Fruit fly (Drosophila melanogaster) whole organism, embryonic: ENCODE data around the gene CG11241.

Experiments used
- ATbp ChIP-seq: fragments of 200-800 bp; sonication (Bioruptor generic); optimal IDR thresholded peaks from 2 replicates; lab custom pipeline; 2017; ENCODE audit warnings: missing biosample characterization, mild to moderate bottlenecking, missing genetic modification characterization, missing genetic modification reagents
- Atf-2 ChIP-seq: fragments of 200-800 bp; sonication (Bioruptor generic); optimal IDR thresholded peaks from 2 replicates; lab custom pipeline; 2016; ENCODE audit warnings: missing biosample characterization, missing genetic modification characterization
- B-H1 ChIP-seq: fragments of 200-800 bp; sonication (Bioruptor generic); IDR thresholded peaks from 3 replicates; pipeline ENCODE4 v1.3.6; 2022; ENCODE audit warnings: missing biosample characterization, missing genetic modification characterization
- CG12071 ChIP-seq: fragments of 200-800 bp; sonication (Bioruptor generic); optimal IDR thresholded peaks from 3 replicates; lab custom pipeline; 2018; ENCODE audit warnings: missing biosample characterization, mild to moderate bottlenecking, missing genetic modification characterization
- CG12155 ChIP-seq: fragments of 200-800 bp; sonication (Bioruptor generic); optimal IDR thresholded peaks from 3 replicates; lab custom pipeline; 2016; ENCODE audit warnings: missing biosample characterization, missing genetic modification characterization
- CG12236 ChIP-seq: fragments of 200-800 bp; sonication (Bioruptor generic); optimal IDR thresholded peaks from 2 replicates; lab custom pipeline; 2016; ENCODE audit warnings: missing biosample characterization, missing genetic modification characterization
- CG12391 ChIP-seq: fragments of 200-800 bp; sonication (Bioruptor generic); optimal IDR thresholded peaks from 3 replicates; lab custom pipeline; 2018; ENCODE audit warnings: missing biosample characterization, mild to moderate bottlenecking, missing genetic modification characterization, moderate library complexity
- CG14014 ChIP-seq: fragments of 200-800 bp; sonication (Bioruptor generic); IDR thresholded peaks from 2 replicates; pipeline ENCODE4 v1.3.6; 2022; ENCODE audit warnings: missing biosample characterization, missing genetic modification characterization
- CG14050 ChIP-seq: fragments of 200-800 bp; sonication (Bioruptor generic); IDR thresholded peaks from 3 replicates; pipeline ENCODE4 v1.3.6; 2022; ENCODE audit warnings: missing biosample characterization, missing genetic modification characterization
- CG14965 ChIP-seq: fragments of 200-800 bp; sonication (Bioruptor generic); optimal IDR thresholded peaks from 2 replicates; lab custom pipeline; 2016; ENCODE audit warnings: missing biosample characterization, missing genetic modification characterization, borderline replicate concordance
- CG17612 ChIP-seq: fragments of 200-800 bp; sonication (Bioruptor generic); IDR thresholded peaks from 2 replicates; pipeline ENCODE4 v1.3.6; 2022; ENCODE audit warnings: missing biosample characterization, missing genetic modification characterization
- CG18476 ChIP-seq: fragments of 200-800 bp; sonication (Bioruptor generic); optimal IDR thresholded peaks from 2 replicates; lab custom pipeline; 2016; ENCODE audit warnings: missing biosample characterization, mild to moderate bottlenecking, missing genetic modification characterization
- CG18599 ChIP-seq: fragments of 200-800 bp; sonication (Bioruptor generic); optimal IDR thresholded peaks from 3 replicates; lab custom pipeline; 2017; ENCODE audit warnings: missing biosample characterization, missing genetic modification characterization, mild to moderate bottlenecking, moderate library complexity, missing genetic modification reagents
- CG18764 ChIP-seq: fragments of 200-800 bp; sonication (Bioruptor generic); optimal IDR thresholded peaks from 3 replicates; lab custom pipeline; 2016; ENCODE audit warnings: missing biosample characterization, missing genetic modification characterization
- CG2678 ChIP-seq: fragments of 200-800 bp; sonication (Bioruptor generic); optimal IDR thresholded peaks from 3 replicates; lab custom pipeline; 2019; ENCODE audit warnings: missing biosample characterization, mild to moderate bottlenecking, missing genetic modification characterization, moderate library complexity
- CG3726 ChIP-seq: fragments of 200-800 bp; sonication (Bioruptor generic); IDR thresholded peaks from 3 replicates; pipeline ENCODE4, ENCODE4 v1.3.6; 2022; ENCODE audit warnings: missing biosample characterization, missing genetic modification characterization
- CG3847 ChIP-seq: fragments of 200-800 bp; sonication (Bioruptor generic); IDR thresholded peaks from 2 replicates; pipeline ENCODE4 v1.3.6; 2022; ENCODE audit warnings: missing biosample characterization, missing genetic modification characterization
- CG6254 ChIP-seq: fragments of 200-800 bp; sonication (Bioruptor generic); optimal IDR thresholded peaks from 3 replicates; lab custom pipeline; 2017; ENCODE audit warnings: mild to moderate bottlenecking, missing biosample characterization, missing genetic modification reagents, missing genetic modification characterization
- CG6683 ChIP-seq: fragments of 200-800 bp; sonication (Bioruptor generic); optimal IDR thresholded peaks from 2 replicates; lab custom pipeline; 2017; ENCODE audit warnings: missing biosample characterization, mild to moderate bottlenecking, missing genetic modification characterization, missing genetic modification reagents
- CG7271 ChIP-seq: fragments of 200-800 bp; sonication (Bioruptor generic); optimal IDR thresholded peaks from 2 replicates; lab custom pipeline; 2018; ENCODE audit warnings: missing biosample characterization, mild to moderate bottlenecking, missing genetic modification characterization, moderate library complexity
- CTCF ChIP-seq: fragments of 200-800 bp; sonication (Bioruptor generic); optimal IDR thresholded peaks from 2 replicates; lab custom pipeline; 2017; ENCODE audit warnings: missing biosample characterization, mild to moderate bottlenecking, missing genetic modification characterization, moderate library complexity
- Dip2 ChIP-seq: fragments of 200-800 bp; sonication (Bioruptor generic); IDR thresholded peaks from 2 replicates; pipeline ENCODE4 v1.3.6; 2022; ENCODE audit warnings: missing biosample characterization, missing genetic modification characterization
- Dll ChIP-seq: fragments of 200-800 bp; sonication (Bioruptor generic); IDR thresholded peaks from 4 replicates; pipeline ENCODE4 v1.3.6; 2022; ENCODE audit warnings: missing biosample characterization, missing genetic modification characterization; ENCODE audit not compliant: partially characterized antibody
- Eip74EF ChIP-seq, 2 experiments: fragments of 200-800 bp in 1 of 2; fragments of >200 bp in 1 of 2; sonication (Bioruptor generic) in 1 of 2; optimal IDR thresholded peaks; 2 replicates each; lab custom pipeline; 2017 to 2019; ENCODE audit warnings: missing biosample characterization in 2 of 2, missing genetic modification characterization in 2 of 2, mild to moderate bottlenecking in 1 of 2, moderate library complexity in 1 of 2
- Fer1 ChIP-seq: fragments of 200-800 bp; sonication (Bioruptor generic); optimal IDR thresholded peaks from 2 replicates; lab custom pipeline; 2017; ENCODE audit warnings: missing biosample characterization, mild to moderate bottlenecking, missing genetic modification characterization
- Gsc ChIP-seq: fragments of 200-800 bp; sonication (Bioruptor generic); IDR thresholded peaks from 2 replicates; pipeline ENCODE4 v1.3.6; 2022; ENCODE audit warnings: missing biosample characterization, missing genetic modification characterization
- Poxn ChIP-seq: fragments of 200-800 bp; sonication (Bioruptor generic); IDR thresholded peaks from 2 replicates; pipeline ENCODE4 v1.3.6; 2022; ENCODE audit warnings: missing biosample characterization, missing genetic modification characterization
- Stat92E ChIP-seq, 3 experiments: fragments of >200 bp in 2 of 3; fragments of 200-800 bp in 1 of 3; sonication (Bioruptor generic) in 1 of 3; optimal IDR thresholded peaks; 2 replicates each; lab custom pipeline; 2017 to 2019; ENCODE audit warnings: missing biosample characterization in 3 of 3, missing genetic modification characterization in 3 of 3, mild to moderate bottlenecking in 1 of 3, moderate library complexity in 1 of 3
- al ChIP-seq: fragments of 200-800 bp; sonication (Bioruptor generic); IDR thresholded peaks from 2 replicates; pipeline ENCODE4 v1.3.6; 2022; ENCODE audit warnings: missing biosample characterization, missing genetic modification characterization
- ase ChIP-seq: fragments of 200-800 bp; sonication (Bioruptor generic); IDR thresholded peaks from 3 replicates; pipeline ENCODE4 v1.3.6; 2022; ENCODE audit warnings: missing biosample characterization, missing genetic modification characterization
- cg ChIP-seq: fragments of 200-800 bp; sonication (Bioruptor generic); optimal IDR thresholded peaks from 3 replicates; lab custom pipeline; 2019; ENCODE audit warnings: missing biosample characterization, mild to moderate bottlenecking, missing genetic modification characterization, moderate library complexity
- chinmo ChIP-seq: fragments of 200-800 bp; sonication (Bioruptor generic); IDR thresholded peaks from 4 replicates; pipeline ENCODE4 v1.3.6; 2022; ENCODE audit warnings: missing biosample characterization, missing genetic modification characterization; ENCODE audit not compliant: partially characterized antibody
- corto ChIP-seq: fragments of 200-800 bp; sonication (Bioruptor generic); optimal IDR thresholded peaks from 2 replicates; lab custom pipeline; 2016; ENCODE audit warnings: missing biosample characterization, mild to moderate bottlenecking, missing genetic modification characterization, moderate library complexity
- crp ChIP-seq, 2 experiments: fragments of 200-800 bp; sonication (Bioruptor generic); optimal IDR thresholded peaks; 2 replicates in 1 of 2; 3 replicates in 1 of 2; lab custom pipeline; 2017; ENCODE audit warnings: missing biosample characterization in 2 of 2, missing genetic modification characterization in 2 of 2, mild to moderate bottlenecking in 1 of 2, moderate library complexity in 1 of 2
- dimm ChIP-seq: fragments of 200-800 bp; sonication (Bioruptor generic); IDR thresholded peaks from 2 replicates; pipeline ENCODE4 v1.3.6; 2022; ENCODE audit warnings: missing biosample characterization, missing genetic modification characterization
- dmrt11E ChIP-seq: fragments of 200-800 bp; sonication (Bioruptor generic); optimal IDR thresholded peaks from 3 replicates; lab custom pipeline; 2018; ENCODE audit warnings: missing biosample characterization, mild to moderate bottlenecking, missing genetic modification characterization, moderate library complexity
- ham ChIP-seq: fragments of 200-800 bp; sonication (Bioruptor generic); IDR thresholded peaks from 2 replicates; pipeline ENCODE4 v1.3.6; 2022; ENCODE audit warnings: missing biosample characterization, missing genetic modification characterization
- ind ChIP-seq: fragments of 200-800 bp; sonication (Bioruptor generic); optimal IDR thresholded peaks from 3 replicates; lab custom pipeline; 2016; ENCODE audit warnings: missing biosample characterization, missing genetic modification characterization
- lmd ChIP-seq: fragments of 200-800 bp; sonication (Bioruptor generic); IDR thresholded peaks from 2 replicates; pipeline ENCODE4 v1.3.6; 2022; ENCODE audit warnings: missing biosample characterization, missing genetic modification characterization
- oc ChIP-seq: fragments of 200-800 bp; sonication (Bioruptor generic); optimal IDR thresholded peaks from 2 replicates; lab custom pipeline; 2018; ENCODE audit warnings: missing biosample characterization, mild to moderate bottlenecking, missing genetic modification characterization, moderate library complexity
- rib ChIP-seq: fragments of 200-800 bp; sonication (Bioruptor generic); IDR thresholded peaks from 2 replicates; pipeline ENCODE4 v1.3.6; 2022; ENCODE audit warnings: missing biosample characterization, missing genetic modification characterization
- schlank ChIP-seq: fragments of 200-800 bp; sonication (Bioruptor generic); optimal IDR thresholded peaks from 2 replicates; lab custom pipeline; 2018; ENCODE audit warnings: missing biosample characterization, mild to moderate bottlenecking, missing genetic modification characterization
- sens-2 ChIP-seq: fragments of 200-800 bp; sonication (Bioruptor generic); IDR thresholded peaks from 2 replicates; pipeline ENCODE4 v1.3.6; 2022; ENCODE audit warnings: missing biosample characterization, missing genetic modification characterization
- sisA ChIP-seq: fragments of 200-800 bp; sonication (Bioruptor generic); IDR thresholded peaks from 2 replicates; pipeline ENCODE4 v1.3.6; 2022; ENCODE audit warnings: missing biosample characterization, missing genetic modification characterization
- stwl ChIP-seq: fragments of 200-800 bp; sonication (Bioruptor generic); optimal IDR thresholded peaks from 3 replicates; lab custom pipeline; 2018; ENCODE audit warnings: missing biosample characterization, mild to moderate bottlenecking, missing genetic modification characterization, moderate library complexity
- tgo ChIP-seq: fragments of 200-800 bp; sonication (Bioruptor generic); IDR thresholded peaks from 3 replicates; pipeline ENCODE4 v1.3.6; 2022; ENCODE audit warnings: missing biosample characterization, missing genetic modification characterization
- tin ChIP-seq: fragments of 200-800 bp; sonication (Bioruptor generic); optimal IDR thresholded peaks from 3 replicates; lab custom pipeline; 2016; ENCODE audit warnings: missing biosample characterization, missing genetic modification characterization
- tup ChIP-seq: fragments of 200-800 bp; sonication (Bioruptor generic); optimal IDR thresholded peaks from 2 replicates; lab custom pipeline; 2016; ENCODE audit warnings: missing biosample characterization, mild to moderate bottlenecking, missing genetic modification characterization, moderate library complexity
- unpg ChIP-seq: fragments of 200-800 bp; sonication (Bioruptor generic); optimal IDR thresholded peaks from 3 replicates; lab custom pipeline; 2018; ENCODE audit warnings: missing biosample characterization, mild to moderate bottlenecking, missing genetic modification characterization, moderate library complexity
- vnd ChIP-seq: fragments of 200-800 bp; sonication (Bioruptor generic); IDR thresholded peaks from 3 replicates; pipeline ENCODE4 v1.3.6; 2022; ENCODE audit warnings: missing biosample characterization, missing genetic modification characterization; ENCODE audit not compliant: partially characterized antibody

CG11241 gene

dm6 chr3L:22742945-22743582, 4.8 kb upstream of the CG11241 start (continued):
- no peak for TF ChIP-seq ham (GFP tag; lab: Robert Waterston, UW)
- TF ChIP-seq CG17612 (GFP tag; lab: Robert Waterston, UW): no peak
- TF ChIP-seq vnd (GFP tag; lab: Robert Waterston, UW): no peak
- TF ChIP-seq CG2678 (tag; lab: Kevin White, UChicago): no peak
- TF ChIP-seq crp (GFP tag; optimal IDR thresholded peaks at IDR 0.05; lab: Kevin White, UChicago): no peak
- no peak for TF ChIP-seq CG3847 (GFP tag; lab: Robert Waterston, UW)
- TF ChIP-seq Atf-2: no peak
- no peak for TF ChIP-seq Gsc (GFP tag; lab: Robert Waterston, UW)
- TF ChIP-seq lmd (GFP tag; lab: Robert Waterston, UW): no peak
- TF ChIP-seq CG3726 (GFP tag; lab: Robert Waterston, UW): no peak
- no peak for TF ChIP-seq CG6254
- no peak for TF ChIP-seq CG18476 (GFP tag; lab: Kevin White, UChicago)
- no peak for TF ChIP-seq oc (tag; lab: Kevin White, UChicago)
- TF ChIP-seq sisA (GFP tag; lab: Robert Waterston, UW): no peak
- TF ChIP-seq stwl (tag; lab: Kevin White, UChicago): no peak
- no peak for TF ChIP-seq rib (GFP tag; lab: Robert Waterston, UW)
- no peak for TF ChIP-seq CG12236 (GFP tag; lab: Kevin White, UChicago)
- no peak for TF ChIP-seq unpg (GFP tag; lab: Kevin White, UChicago)
- TF ChIP-seq ase (GFP tag; lab: Robert Waterston, UW): no peak
- no peak for TF ChIP-seq B-H1 (GFP tag; lab: Robert Waterston, UW)
- TF ChIP-seq CTCF: no peak
- no peak for TF ChIP-seq CG18764 (GFP tag; lab: Kevin White, UChicago)
- TF ChIP-seq tin (GFP tag; lab: Kevin White, UChicago): no peak
- no peak for TF ChIP-seq CG14014 (GFP tag; lab: Robert Waterston, UW)
- TF ChIP-seq tup (GFP tag; lab: Kevin White, UChicago): no peak
- no peak for TF ChIP-seq Poxn (GFP tag; lab: Robert Waterston, UW)
- no peak for TF ChIP-seq schlank (tag; lab: Kevin White, UChicago)
- TF ChIP-seq CG12071 (GFP tag; lab: Kevin White, UChicago): no peak
- TF ChIP-seq dmrt11E: no peak
- no peak for TF ChIP-seq al
- TF ChIP-seq dimm (GFP tag; lab: Robert Waterston, UW): no peak
- TF ChIP-seq ATbp (GFP tag; lab: Kevin White, UChicago): no peak
- no peak for TF ChIP-seq ind (GFP tag; lab: Kevin White, UChicago)
- TF ChIP-seq CG7271 (tag; lab: Kevin White, UChicago): no peak
- TF ChIP-seq cg: no peak
- TF ChIP-seq tgo (GFP tag; lab: Robert Waterston, UW): no peak
- no peak for TF ChIP-seq CG18599 (GFP tag; lab: Kevin White, UChicago)
- no peak for TF ChIP-seq Stat92E (GFP tag; optimal IDR thresholded peaks at IDR 0.05; lab: Kevin White, UChicago)
- no peak for TF ChIP-seq sens-2
- TF ChIP-seq Dll (GFP tag; lab: Robert Waterston, UW): 0 out of 4 replicates have a peak, but pooled peaks have one; percentile 10
- TF ChIP-seq chinmo (GFP tag; lab: Robert Waterston, UW): no peak
- no peak for TF ChIP-seq CG12155
- peak; percentile 2 for TF ChIP-seq CG12391 (tag; lab: Kevin White, UChicago)
- no peak for TF ChIP-seq CG6683 (GFP tag; lab: Kevin White, UChicago)
- TF ChIP-seq Fer1 (GFP tag; lab: Kevin White, UChicago): no peak
- no peak for TF ChIP-seq corto (GFP tag; lab: Kevin White, UChicago)
- TF ChIP-seq Dip2 (GFP tag; lab: Robert Waterston, UW): no peak
- TF ChIP-seq CG14050 (GFP tag; lab: Robert Waterston, UW): no peak
- TF ChIP-seq CG14965 (GFP tag; lab: Kevin White, UChicago): no peak
- TF ChIP-seq Eip74EF (GFP tag; optimal IDR thresholded peaks at IDR 0.05; lab: Kevin White, UChicago): no peak
